Fruit fly (Drosophila melanogaster) whole organism, embryonic: ENCODE measurements around the gene Cpsf100.

ENCODE experiments used
- Rx ChIP-seq: fragments of 200-800 bp; sonication (Bioruptor generic); IDR thresholded peaks from 2 replicates; pipeline ENCODE4 v1.3.6; 2022; ENCODE audit warnings: missing biosample characterization, missing genetic modification characterization
- oc ChIP-seq: fragments of 200-800 bp; sonication (Bioruptor generic); optimal IDR thresholded peaks from 2 replicates; lab custom pipeline; 2018; ENCODE audit warnings: missing biosample characterization, mild to moderate bottlenecking, missing genetic modification characterization, moderate library complexity

DNA sequence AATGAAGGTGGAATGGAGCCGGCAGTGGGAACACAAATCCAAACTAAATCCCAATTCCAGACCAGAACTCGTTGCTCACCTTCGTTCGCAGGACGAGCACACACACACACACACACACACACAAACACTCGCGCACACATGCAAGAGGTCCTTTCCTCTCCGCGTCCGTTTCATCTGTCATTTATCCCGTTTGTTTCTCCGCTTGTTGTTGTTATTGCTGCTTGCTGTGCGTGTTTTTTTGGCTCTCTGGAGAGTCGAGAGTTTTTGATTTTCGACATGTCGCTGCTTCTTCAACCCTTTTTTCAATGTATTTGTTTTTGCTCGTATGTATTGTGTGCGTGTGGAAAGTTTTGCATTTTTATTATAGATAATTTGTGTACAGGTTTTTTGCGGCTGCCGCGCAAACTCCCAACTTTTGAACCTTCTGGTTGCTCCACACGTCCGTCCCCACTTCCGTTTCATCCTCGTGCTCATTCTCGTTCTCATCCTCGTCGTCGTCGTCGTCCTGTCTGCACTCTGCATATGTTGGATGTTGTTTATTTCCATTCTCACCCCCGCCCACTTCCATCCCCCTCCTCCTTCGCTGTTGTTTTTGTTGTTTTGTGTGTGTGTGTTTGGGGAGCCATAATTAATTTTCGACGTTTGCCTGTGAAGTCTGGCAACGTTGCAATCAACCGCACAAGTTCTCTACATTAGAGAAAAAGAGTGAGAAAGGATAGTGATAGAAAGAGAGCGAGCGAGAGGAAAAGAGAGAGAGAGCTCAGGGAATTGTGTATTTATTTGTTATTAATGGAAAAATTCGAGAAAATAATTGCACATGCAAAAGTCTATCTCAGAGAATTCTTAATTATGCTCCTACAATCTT is 35.1 kb downstream of the Cpsf100 start:
- TF ChIP-seq oc (tag; lab: Kevin White, UChicago) (no peak), Rx (GFP tag; lab: Robert Waterston, UW) (no peak)
